Fruit fly (Drosophila melanogaster): ENCODE measurements around the gene CG10345.

DNA sequence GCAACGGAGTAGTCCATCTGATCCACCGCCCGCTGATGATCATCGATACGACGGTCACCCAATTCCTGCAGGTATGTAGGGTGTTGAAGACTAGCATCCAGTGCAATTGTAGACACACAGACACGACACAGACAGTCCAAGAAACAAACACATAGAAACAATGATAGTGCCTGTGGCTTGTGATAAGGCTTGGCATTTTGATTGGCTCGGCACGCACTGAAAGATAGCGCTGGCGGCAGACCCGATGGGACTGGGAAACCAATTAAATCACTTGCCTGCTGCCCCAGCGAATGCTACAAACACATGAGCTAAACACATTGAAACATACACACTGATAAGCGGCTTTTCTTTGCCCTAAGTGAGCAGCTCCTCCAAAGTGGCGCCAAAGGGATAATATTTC is 28.0 kb upstream of the CG10345 start:
- TF ChIP-seq dsx (GFP tag; optimal IDR thresholded peaks at IDR 0.05; ENCODE audit: poor library complexity, severe bottlenecking): no peak
- no peak for TF ChIP-seq fd59A (GFP tag; optimal IDR thresholded peaks at IDR 0.05)
- TF ChIP-seq Eip93F (GFP tag; optimal IDR thresholded peaks at IDR 0.05): no peak
